Fruit fly (Drosophila melanogaster): ENCODE data around the gene CG15386.

CG15386 gene

DNA sequence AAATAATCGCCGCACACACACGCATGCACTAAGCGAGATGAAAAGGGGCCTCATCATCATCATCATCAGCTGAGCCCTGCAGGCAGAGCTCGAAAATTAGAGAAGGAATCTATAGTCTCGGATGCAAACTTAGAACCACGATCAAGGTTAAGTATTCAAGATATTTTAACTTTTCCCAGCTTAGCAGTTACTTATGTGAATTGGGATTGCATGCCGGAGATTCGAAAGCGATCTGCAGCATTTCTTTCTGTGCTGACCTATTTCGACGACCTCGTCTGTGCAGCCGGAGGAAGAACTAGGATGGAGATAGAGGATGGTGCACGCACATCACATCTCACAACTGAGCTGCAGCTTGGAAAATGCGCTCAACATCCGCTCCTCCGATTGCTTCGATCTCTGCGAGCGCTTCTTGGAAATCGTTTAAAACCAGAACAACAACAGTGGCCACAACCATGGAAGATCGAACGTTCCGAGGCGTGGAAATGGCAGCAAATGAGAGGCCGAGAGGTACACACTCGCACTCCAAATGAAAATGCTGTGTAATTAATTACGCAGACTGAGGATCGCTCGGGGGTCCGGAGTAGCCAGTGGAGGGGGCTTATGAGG lies 34.2 kb downstream of the CG15386 start (continued):
- TF ChIP-seq Nf-YC (tag; optimal IDR thresholded peaks at IDR 0.05) (no peak), dmrt11E (tag; optimal IDR thresholded peaks at IDR 0.05) (peak; percentile 97), sug (tag; optimal IDR thresholded peaks at IDR 0.05) (no peak), cad (GFP tag; optimal IDR thresholded peaks at IDR 0.05) (no peak), Xrp1 (GFP tag; IDR thresholded peaks at IDR 0.05) (peak; percentile 93), her (GFP tag; optimal IDR thresholded peaks at IDR 0.05) (peak; percentile 48), CG11247 (GFP tag; IDR thresholded peaks at IDR 0.05) (no peak), CG30403 (GFP tag; optimal IDR thresholded peaks at IDR 0.05) (peak; percentile 21), bigmax (GFP tag; optimal IDR thresholded peaks at IDR 0.05) (no peak), prd (optimal IDR thresholded peaks at IDR 0.05) (no peak), prd (GFP tag; IDR thresholded peaks at IDR 0.05) (peak; percentile 80), pzg (GFP tag; optimal IDR thresholded peaks at IDR 0.05) (no peak), CG10321 (GFP tag; IDR thresholded peaks at IDR 0.05) (no peak), nau (GFP tag; optimal IDR thresholded peaks at IDR 0.05) (no peak), CG33213 (GFP tag; optimal IDR thresholded peaks at IDR 0.05) (peak; percentile 39), CG8478 (optimal IDR thresholded peaks at IDR 0.05) (no peak), CG6254 (GFP tag; optimal IDR thresholded peaks at IDR 0.05) (peak; percentile 74), ATbp (GFP tag; optimal IDR thresholded peaks at IDR 0.05) (no peak), Sry-β (GFP tag; optimal IDR thresholded peaks at IDR 0.05) (no peak), Doc2 (GFP tag; IDR thresholded peaks at IDR 0.05) (no peak), ranshi (GFP tag; IDR thresholded peaks at IDR 0.05) (peak; percentile 71; the same call in 1 of the 2 replicates), CG1832 (GFP tag; optimal IDR thresholded peaks at IDR 0.05) (no peak), scrt (GFP tag; optimal IDR thresholded peaks at IDR 0.05) (no peak), CoRest (tag; optimal IDR thresholded peaks at IDR 0.05) (peak; percentile 33), C15 (GFP tag; IDR thresholded peaks at IDR 0.05) (no peak), H15 (GFP tag; IDR thresholded peaks at IDR 0.05) (0 out of 3 replicates have a peak, but pooled peaks have one; percentile 26), HHEX (GFP tag; optimal IDR thresholded peaks at IDR 0.05) (no peak), peb (GFP tag; IDR thresholded peaks at IDR 0.05) (0 out of 2 replicates have a peak, but pooled peaks have one; percentile 25), odd (GFP tag; optimal IDR thresholded peaks at IDR 0.05) (no peak), row (GFP tag; IDR thresholded peaks at IDR 0.05) (peak; percentile 64), CG4707 (GFP tag; optimal IDR thresholded peaks at IDR 0.05) (peak; percentile 44), CG32532 (GFP tag; IDR thresholded peaks at IDR 0.05) (no peak), lilli (GFP tag; optimal IDR thresholded peaks at IDR 0.05) (peak; percentile 47), gsb (GFP tag; IDR thresholded peaks at IDR 0.05) (no peak), CG12769 (tag; optimal IDR thresholded peaks at IDR 0.05) (no peak), CG8281 (tag; optimal IDR thresholded peaks at IDR 0.05) (no peak), Myb (GFP tag; optimal IDR thresholded peaks at IDR 0.05) (peak; percentile 12), eve (GFP tag; optimal IDR thresholded peaks at IDR 0.05) (peak in 1 of 2 experiments; percentile 59), NFAT (GFP tag; IDR thresholded peaks at IDR 0.05) (no peak), CG6272 (GFP tag; IDR thresholded peaks at IDR 0.05) (0 out of 2 replicates have a peak, but pooled peaks have one; percentile 34), CG15601 (tag; optimal IDR thresholded peaks at IDR 0.05) (peak; percentile 56), CG12659 (GFP tag; optimal IDR thresholded peaks at IDR 0.05) (no peak), ara (GFP tag; IDR thresholded peaks at IDR 0.05) (peak; percentile 91), HmgD (GFP tag; optimal IDR thresholded peaks at IDR 0.05) (peak; percentile 27), zen2 (GFP tag; IDR thresholded peaks at IDR 0.05; ENCODE audit: partially characterized antibody) (no peak), Sox100B (GFP tag; optimal IDR thresholded peaks at IDR 0.05) (no peak), CG7786 (GFP tag; optimal IDR thresholded peaks at IDR 0.05) (peak; percentile 73), az2 (GFP tag; optimal IDR thresholded peaks at IDR 0.05) (peak; percentile 51), Scr (GFP tag; IDR thresholded peaks at IDR 0.05; ENCODE audit: partially characterized antibody) (no peak), vnd (GFP tag; IDR thresholded peaks at IDR 0.05; ENCODE audit: partially characterized antibody) (no peak), vvl (GFP tag; IDR thresholded peaks at IDR 0.05) (peak; percentile 75)

All from whole organism, embryonic.